Worm (Caenorhabditis elegans) whole organism, late embryonic: ENCODE measurements around the gene cyp-34A1.

Experiments used
- C08G9.2 ChIP-seq: sonication (generic microtip); optimal IDR thresholded peaks from 2 replicates; lab custom pipeline; 2016; ENCODE audit warnings: mild to moderate bottlenecking, missing genetic modification characterization, moderate library complexity, missing compliant biosample characterization
- K09A11.1 ChIP-seq: sonication (generic microtip); optimal IDR thresholded peaks from 2 replicates; lab custom pipeline; 2017; ENCODE audit warnings: antibody characterized with exemption, mild to moderate bottlenecking, missing genetic modification characterization, missing compliant biosample characterization; ENCODE audit not compliant: insufficient read depth
- ahr-1 ChIP-seq: sonication (generic microtip); optimal IDR thresholded peaks from 2 replicates; lab custom pipeline; 2016; ENCODE audit warnings: missing genetic modification characterization, missing compliant biosample characterization
- ama-1 ChIP-seq: fragments of 150-350 bp; optimal IDR thresholded peaks from 2 replicates; lab custom pipeline; 2014
- ceh-14 ChIP-seq: sonication (generic microtip); optimal IDR thresholded peaks from 2 replicates; lab custom pipeline; 2016; ENCODE audit warnings: missing genotype, missing genetic modification characterization, missing compliant biosample characterization
- ceh-18 ChIP-seq: sonication (generic microtip); optimal IDR thresholded peaks from 2 replicates; lab custom pipeline; 2016; ENCODE audit warnings: missing genetic modification characterization, missing compliant biosample characterization
- ceh-2 ChIP-seq: sonication (generic microtip); optimal IDR thresholded peaks from 2 replicates; lab custom pipeline; 2016; ENCODE audit warnings: missing genotype, missing genetic modification characterization, missing compliant biosample characterization
- ceh-22 ChIP-seq: sonication (generic microtip); optimal IDR thresholded peaks from 2 replicates; lab custom pipeline; 2017; ENCODE audit warnings: missing biosample characterization, missing genetic modification characterization
- ceh-24 ChIP-seq: sonication (generic microtip); optimal IDR thresholded peaks from 2 replicates; lab custom pipeline; 2016; ENCODE audit warnings: mild to moderate bottlenecking, missing genetic modification characterization, missing compliant biosample characterization
- ceh-31 ChIP-seq: sonication (generic microtip); optimal IDR thresholded peaks from 2 replicates; lab custom pipeline; 2016; ENCODE audit warnings: missing genetic modification characterization, missing compliant biosample characterization
- ceh-34 ChIP-seq: sonication (generic microtip); optimal IDR thresholded peaks from 2 replicates; lab custom pipeline; 2016; ENCODE audit warnings: mild to moderate bottlenecking, missing genetic modification characterization, missing compliant biosample characterization
- ceh-45 ChIP-seq: fragments of 200-800 bp; sonication (Bioruptor generic); IDR thresholded peaks from 2 replicates; pipeline ENCODE4 v1.3.6; 2022; ENCODE audit warnings: missing genetic modification reagents, missing genetic modification characterization, missing compliant biosample characterization
- fax-1 ChIP-seq: sonication (generic microtip); optimal IDR thresholded peaks from 2 replicates; lab custom pipeline; 2016; ENCODE audit warnings: missing genotype, missing genetic modification characterization, missing compliant biosample characterization
- fkh-10 ChIP-seq: fragments of 150-350 bp; optimal IDR thresholded peaks from 2 replicates; lab custom pipeline; 2014; ENCODE audit warnings: missing biosample characterization, missing genetic modification reagents, missing genetic modification characterization
- fkh-6 ChIP-seq: sonication (generic microtip); optimal IDR thresholded peaks from 2 replicates; lab custom pipeline; 2016; ENCODE audit warnings: missing genetic modification characterization, missing compliant biosample characterization
- hlh-13 ChIP-seq: fragments of 200-800 bp; sonication (Bioruptor generic); optimal IDR thresholded peaks from 2 replicates; lab custom pipeline; 2018; ENCODE audit warnings: mild to moderate bottlenecking, missing genetic modification characterization, missing compliant biosample characterization
- hlh-15 ChIP-seq: sonication (generic microtip); optimal IDR thresholded peaks from 2 replicates; lab custom pipeline; 2016; ENCODE audit warnings: missing genetic modification characterization, missing compliant biosample characterization
- hlh-8 ChIP-seq: sonication (generic microtip); optimal IDR thresholded peaks from 2 replicates; lab custom pipeline; 2016; ENCODE audit warnings: missing genotype, missing genetic modification characterization, missing compliant biosample characterization
- lim-6 ChIP-seq: sonication (generic microtip); optimal IDR thresholded peaks from 2 replicates; lab custom pipeline; 2016; ENCODE audit warnings: missing genetic modification characterization, missing compliant biosample characterization
- mec-3 ChIP-seq: sonication (generic microtip); optimal IDR thresholded peaks from 2 replicates; lab custom pipeline; 2016; ENCODE audit warnings: borderline replicate concordance, missing genetic modification characterization, missing compliant biosample characterization
- nfya-1 ChIP-seq: sonication (generic microtip); optimal IDR thresholded peaks from 2 replicates; lab custom pipeline; 2017; ENCODE audit warnings: missing genetic modification characterization, mild to moderate bottlenecking, missing compliant biosample characterization, antibody characterized with exemption, moderate library complexity
- nhr-11 ChIP-seq: fragments of 150-350 bp; optimal IDR thresholded peaks from 2 replicates; lab custom pipeline; 2014; ENCODE audit warnings: missing biosample characterization, missing genetic modification characterization
- pag-3 ChIP-seq: sonication (generic microtip); optimal IDR thresholded peaks from 2 replicates; lab custom pipeline; 2016; ENCODE audit warnings: missing compliant biosample characterization, missing genetic modification characterization, borderline replicate concordance
- pax-1 ChIP-seq: fragments of 150-350 bp; optimal IDR thresholded peaks from 2 replicates; lab custom pipeline; 2014; ENCODE audit warnings: missing biosample characterization, missing genetic modification characterization
- pha-2 ChIP-seq: sonication (generic microtip); optimal IDR thresholded peaks from 2 replicates; lab custom pipeline; 2017; ENCODE audit warnings: mild to moderate bottlenecking, missing genetic modification characterization, missing compliant biosample characterization
- pha-4 ChIP-seq: fragments of 150-350 bp; optimal IDR thresholded peaks from 2 replicates; lab custom pipeline; 2018; ENCODE audit warnings: missing biosample characterization, missing genetic modification reagents, missing genetic modification characterization
- rnt-1 ChIP-seq: sonication (generic microtip); optimal IDR thresholded peaks from 2 replicates; lab custom pipeline; 2016; ENCODE audit warnings: missing genetic modification characterization, missing compliant biosample characterization
- sdc-2 ChIP-seq: sonication (generic microtip); optimal IDR thresholded peaks from 2 replicates; lab custom pipeline; 2016; ENCODE audit warnings: missing genotype, missing genetic modification characterization, missing compliant biosample characterization
- sox-4 ChIP-seq: sonication (generic microtip); optimal IDR thresholded peaks from 2 replicates; lab custom pipeline; 2017; ENCODE audit warnings: mild to moderate bottlenecking, missing genetic modification characterization, inconsistent platforms, missing compliant biosample characterization
- ttx-3 ChIP-seq: sonication (generic microtip); optimal IDR thresholded peaks from 2 replicates; lab custom pipeline; 2016; ENCODE audit warnings: missing genetic modification reagents, missing genetic modification characterization, missing compliant biosample characterization
- unc-55 ChIP-seq: sonication (generic microtip); optimal IDR thresholded peaks from 2 replicates; lab custom pipeline; 2017; ENCODE audit warnings: missing biosample characterization, missing genetic modification reagents, missing genetic modification characterization
- unc-86 ChIP-seq: sonication (generic microtip); optimal IDR thresholded peaks from 2 replicates; lab custom pipeline; 2016; ENCODE audit warnings: missing genetic modification characterization, missing compliant biosample characterization
- zip-5 ChIP-seq: sonication (generic microtip); optimal IDR thresholded peaks from 2 replicates; lab custom pipeline; 2016; ENCODE audit warnings: missing genetic modification characterization, missing compliant biosample characterization

cyp-34A1 gene

ce11 chrV:15241259-15241658 lies 46.5 kb downstream of the cyp-34A1 start, which contains the start of gene chil-12:
Gene chil-12, plus strand, starts transcription at chrV:15241559.
- TF ChIP-seq K09A11.1 (tag; lab: Kevin White, UChicago) (no peak), pha-4 (no peak), pha-2 (no peak), ttx-3 (tag; lab: Kevin White, UChicago) (no peak)

ce11 chrV:15240215-15240614 lies 47.5 kb downstream of the cyp-34A1 start, which contains the start of gene srw-11:
Gene srw-11, minus strand, starts transcription at chrV:15240315.
- TF ChIP-seq hlh-13 (GFP tag; lab: Kevin White, UChicago) (no peak), mec-3 (no peak), pax-1 (tag; lab: Kevin White, UChicago) (no peak), unc-55 (GFP tag; lab: Kevin White, UChicago) (no peak), unc-86 (tag; lab: Kevin White, UChicago) (no peak), pag-3 (tag; lab: Kevin White, UChicago) (no peak), ceh-22 (no peak), sox-4 (tag; lab: Kevin White, UChicago) (no peak), ceh-2 (no peak)

ce11 chrV:15238552-15238951 lies 49.2 kb downstream of the cyp-34A1 start, which contains the start of gene srw-12:
Gene srw-12, minus strand, starts transcription at chrV:15238652.
- no peak for TF ChIP-seq ceh-45
- no peak for TF ChIP-seq hlh-8 (tag; lab: Kevin White, UChicago)
- TF ChIP-seq ceh-31 (tag; lab: Kevin White, UChicago): no peak
- no peak for TF ChIP-seq ceh-18 (tag; lab: Kevin White, UChicago)
- TF ChIP-seq nhr-11 (tag; lab: Kevin White, UChicago): no peak
- TF ChIP-seq ahr-1: no peak
- no peak for TF ChIP-seq nfya-1 (tag; lab: Kevin White, UChicago)
- no peak for TF ChIP-seq hlh-13 (GFP tag; lab: Kevin White, UChicago)
- TF ChIP-seq ceh-24 (tag; lab: Kevin White, UChicago): no peak
- no peak for TF ChIP-seq ceh-34 (tag; lab: Kevin White, UChicago)
- no peak for TF ChIP-seq ceh-14 (tag; lab: Kevin White, UChicago)
- no peak for TF ChIP-seq ama-1 (lab: Kevin White, UChicago)
- no peak for TF ChIP-seq zip-5 (tag; lab: Kevin White, UChicago)

ce11 chrV:15235661-15236060 lies 52.1 kb downstream of the cyp-34A1 start, which contains the start of gene nhr-164:
Gene nhr-164, minus strand, starts transcription at chrV:15235761.
- no peak for TF ChIP-seq sdc-2 (tag; lab: Kevin White, UChicago)
- no peak for TF ChIP-seq unc-86 (tag; lab: Kevin White, UChicago)
- TF ChIP-seq lim-6 (tag; lab: Kevin White, UChicago): no peak
- TF ChIP-seq rnt-1 (tag; lab: Kevin White, UChicago): no peak
- no peak for TF ChIP-seq ceh-2
- no peak for TF ChIP-seq C08G9.2 (tag; lab: Kevin White, UChicago)
- TF ChIP-seq ahr-1: no peak
- no peak for TF ChIP-seq fkh-10
- no peak for TF ChIP-seq hlh-13 (GFP tag; lab: Kevin White, UChicago)
- TF ChIP-seq unc-55 (GFP tag; lab: Kevin White, UChicago): no peak
- TF ChIP-seq hlh-15 (tag; lab: Kevin White, UChicago): no peak
- no peak for TF ChIP-seq nhr-11 (tag; lab: Kevin White, UChicago)
- TF ChIP-seq pax-1 (tag; lab: Kevin White, UChicago): no peak
- no peak for TF ChIP-seq fkh-6 (tag; lab: Kevin White, UChicago)
- no peak for TF ChIP-seq pha-4
- TF ChIP-seq fax-1 (tag; lab: Kevin White, UChicago): no peak
- TF ChIP-seq, all 69 proteins: peak for 0
